Worm (Caenorhabditis elegans) whole organism, L1 larva: Measurements from ENCODE around the gene C34C12.9.

Source experiments
- aly-2 ChIP-seq: fragments of 150-350 bp; optimal IDR thresholded peaks from 2 replicates; lab custom pipeline; 2014; ENCODE audit warnings: missing biosample characterization, missing genetic modification characterization
- ceh-82 ChIP-seq, 3 experiments: fragments of 150-350 bp in 1 of 3; sonication (generic microtip) in 2 of 3; optimal IDR thresholded peaks; 2 replicates each; lab custom pipeline; 2014 to 2017; ENCODE audit warnings: missing biosample characterization in 3 of 3, missing genetic modification characterization in 3 of 3
- elt-2 ChIP-seq: sonication (generic microtip); optimal IDR thresholded peaks from 2 replicates; lab custom pipeline; 2016; ENCODE audit warnings: missing genetic modification characterization, mild to moderate bottlenecking, inconsistent platforms, missing compliant biosample characterization, missing genetic modification reagents
- elt-3 ChIP-seq, 6 experiments: fragments of 150-350 bp in 1 of 6; sonication (generic microtip); optimal IDR thresholded peaks; 2 replicates each; lab custom pipeline; 2017 to 2018; ENCODE audit warnings: missing biosample characterization in 6 of 6, missing genetic modification characterization in 6 of 6, inconsistent platforms in 1 of 6
- fkh-10 ChIP-seq: sonication (generic microtip); optimal IDR thresholded peaks from 2 replicates; lab custom pipeline; 2017; ENCODE audit warnings: missing biosample characterization, missing genetic modification reagents, missing genetic modification characterization
- fkh-8 ChIP-seq: sonication (generic microtip); optimal IDR thresholded peaks from 2 replicates; lab custom pipeline; 2016; ENCODE audit warnings: mild to moderate bottlenecking, missing genetic modification characterization, missing compliant biosample characterization
- hpl-2 ChIP-seq: fragments of 150-350 bp; optimal IDR thresholded peaks from 2 replicates; lab custom pipeline; 2014; ENCODE audit warnings: missing biosample characterization, missing genetic modification reagents, missing genetic modification characterization
- lin-39 ChIP-seq: fragments of 150-350 bp; optimal IDR thresholded peaks from 2 replicates; lab custom pipeline; 2014; ENCODE audit warnings: missing biosample characterization, missing genetic modification reagents, missing genetic modification characterization
- nhr-71 ChIP-seq: sonication (generic microtip); optimal IDR thresholded peaks from 2 replicates; lab custom pipeline; 2016; ENCODE audit warnings: mild to moderate bottlenecking, missing genetic modification characterization, moderate library complexity, missing compliant biosample characterization
- snpc-4 ChIP-seq: fragments of 150-350 bp; optimal IDR thresholded peaks from 2 replicates; lab custom pipeline; 2014; ENCODE audit warnings: missing biosample characterization, missing genetic modification characterization
- unc-62 ChIP-seq: fragments of 150-350 bp; optimal IDR thresholded peaks from 2 replicates; lab custom pipeline; 2014; ENCODE audit warnings: missing biosample characterization, missing genetic modification reagents, missing genetic modification characterization
- ztf-4 ChIP-seq: fragments of 150-350 bp; optimal IDR thresholded peaks from 2 replicates; lab custom pipeline; 2014; ENCODE audit warnings: missing biosample characterization, missing genetic modification characterization

- TF ChIP-seq ztf-4 (tag; lab: Kevin White, UChicago): no peak
- TF ChIP-seq ceh-82 (tag; optimal IDR thresholded peaks at IDR 0.05; lab: Kevin White, UChicago): no peak
- TF ChIP-seq unc-62: no peak
- TF ChIP-seq fkh-8 (tag; lab: Kevin White, UChicago): no peak
- no peak for TF ChIP-seq hpl-2 (GFP tag; lab: Kevin White, UChicago)
- TF ChIP-seq elt-2 (tag; lab: Kevin White, UChicago): no peak
- TF ChIP-seq snpc-4 (tag; lab: Kevin White, UChicago): no peak
- TF ChIP-seq aly-2 (tag; lab: Kevin White, UChicago): no peak
- no peak for TF ChIP-seq elt-3 (tag; optimal IDR thresholded peaks at IDR 0.05; lab: Kevin White, UChicago)
- TF ChIP-seq lin-39 (tag; lab: Kevin White, UChicago): no peak
- TF ChIP-seq nhr-71: no peak
- no peak for TF ChIP-seq fkh-10
These were observed 36.5 kb upstream of the C34C12.9 start for ce11 chrIII:3511808-3512207.
